Worm (Caenorhabditis elegans): Measurements from ENCODE around the gene raga-1.

Gene raga-1

ce11 chrII:11281177-11281576 lies 20.0 kb upstream of the raga-1 start:
- TF ChIP-seq B0035.1 (tag; optimal IDR thresholded peaks at IDR 0.05) (no peak), madf-3 (GFP tag; IDR thresholded peaks at IDR 0.05) (no peak), C17E4.6 (GFP tag; IDR thresholded peaks at IDR 0.05) (no peak), cebp-2 (GFP tag; IDR thresholded peaks at IDR 0.05) (no peak), lin-54 (GFP tag; optimal IDR thresholded peaks at IDR 0.05) (no peak)

DNA sequence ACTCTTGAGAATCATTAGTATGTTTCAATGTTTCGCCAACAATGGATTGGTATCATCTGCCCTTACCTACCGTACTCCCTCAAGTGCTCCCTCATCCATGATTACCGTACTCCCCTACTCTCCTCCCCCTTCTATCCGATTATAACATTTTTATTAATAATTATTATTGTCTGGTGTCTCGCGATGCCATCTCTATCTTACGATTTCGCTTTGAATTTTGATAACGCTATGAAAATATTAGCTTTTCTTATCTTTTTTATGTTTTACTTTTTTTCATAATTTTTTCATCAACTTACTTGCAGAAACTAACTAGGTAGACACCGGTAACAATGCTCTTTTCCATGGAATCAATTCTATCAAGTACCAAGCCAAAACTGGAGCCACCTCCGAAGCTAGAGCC lies 19.5 kb upstream of the raga-1 start, which contains the start of gene unc-130:
Gene unc-130 (plus strand): TSS at position 301 of the 400 bp plus-strand sequence.
- TF ChIP-seq rcor-1 (GFP tag; IDR thresholded peaks at IDR 0.05): no peak
- no peak for TF ChIP-seq ztf-28 (GFP tag; IDR thresholded peaks at IDR 0.05)
- no peak for TF ChIP-seq snpc-1.1 (tag; optimal IDR thresholded peaks at IDR 0.05; ENCODE audit: insufficient read depth)
- no peak for TF ChIP-seq pha-4 (tag; optimal IDR thresholded peaks at IDR 0.05)
- TF ChIP-seq ceh-40 (GFP tag; IDR thresholded peaks at IDR 0.05): no peak
- no peak for TF ChIP-seq Y79H2A.3 (GFP tag; conservative IDR thresholded peaks at IDR 0.05)
- TF ChIP-seq F10E7.11 (tag; optimal IDR thresholded peaks at IDR 0.05): no peak
- no peak for TF ChIP-seq xnd-1 (tag; optimal IDR thresholded peaks at IDR 0.05)
- TF ChIP-seq attf-5 (GFP tag; optimal IDR thresholded peaks at IDR 0.05): no peak

DNA sequence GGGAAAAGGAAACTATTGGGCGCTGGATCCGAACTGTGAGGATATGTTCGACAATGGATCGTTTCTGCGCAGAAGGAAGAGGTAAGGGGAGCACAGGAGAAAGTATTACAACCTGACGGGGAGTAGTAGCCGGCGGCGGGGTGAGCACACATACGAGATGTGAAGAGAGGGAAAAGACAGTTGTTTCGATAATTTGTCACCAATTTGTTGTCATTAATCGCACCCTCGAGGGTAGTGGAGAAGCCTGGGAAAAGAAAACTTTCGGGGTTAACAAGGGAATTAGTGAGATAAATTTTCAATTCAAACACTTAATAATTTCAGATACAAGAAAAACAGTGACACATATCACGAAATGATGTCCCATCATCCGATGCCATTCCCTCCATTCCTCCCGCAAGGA lies 18.1 kb upstream of the raga-1 start:
- TF ChIP-seq bed-2 (GFP tag; IDR thresholded peaks at IDR 0.05): no peak
- TF ChIP-seq zim-3 (tag; optimal IDR thresholded peaks at IDR 0.05): no peak
- no peak for TF ChIP-seq ekl-4 (GFP tag; IDR thresholded peaks at IDR 0.05)
- TF ChIP-seq hmg-20 (GFP tag; IDR thresholded peaks at IDR 0.05): no peak
- TF ChIP-seq snpc-1.1 (tag; optimal IDR thresholded peaks at IDR 0.05; ENCODE audit: insufficient read depth): no peak
- TF ChIP-seq ets-4 (GFP tag; optimal IDR thresholded peaks at IDR 0.05): no peak
- no peak for TF ChIP-seq K11D2.4 (GFP tag; IDR thresholded peaks at IDR 0.05)
- TF ChIP-seq F57C9.4 (tag; optimal IDR thresholded peaks at IDR 0.05): no peak

ce11 chrII:11283803-11284202 lies 17.4 kb upstream of the raga-1 start:
- TF ChIP-seq nhr-90 (tag; optimal IDR thresholded peaks at IDR 0.05) (no peak), bed-1 (GFP tag; IDR thresholded peaks at IDR 0.05) (no peak), chd-7 (tag; optimal IDR thresholded peaks at IDR 0.05) (no peak), ztf-6 (GFP tag; IDR thresholded peaks at IDR 0.05) (no peak), ceh-100 (GFP tag; IDR thresholded peaks at IDR 0.05) (no peak), nhr-120 (GFP tag; IDR thresholded peaks at IDR 0.05) (no peak), B0035.1 (tag; optimal IDR thresholded peaks at IDR 0.05) (no peak), hmg-20 (GFP tag; IDR thresholded peaks at IDR 0.05) (no peak), B0336.3 (GFP tag; IDR thresholded peaks at IDR 0.05) (no peak), egl-18 (GFP tag; IDR thresholded peaks at IDR 0.05) (no peak), ceh-79 (tag; optimal IDR thresholded peaks at IDR 0.05) (no peak), C17E4.6 (GFP tag; IDR thresholded peaks at IDR 0.05) (no peak), pbrm-1 (GFP tag; IDR thresholded peaks at IDR 0.05) (no peak), ama-1 (optimal IDR thresholded peaks at IDR 0.05) (no peak), ama-1 (GFP tag; optimal IDR thresholded peaks at IDR 0.05) (no peak), F22D6.2 (tag; optimal IDR thresholded peaks at IDR 0.05) (no peak), let-607 (tag; optimal IDR thresholded peaks at IDR 0.05) (no peak), rcor-1 (GFP tag; IDR thresholded peaks at IDR 0.05) (no peak), hsf-1 (GFP tag; IDR thresholded peaks at IDR 0.05) (no peak), cebp-1 (GFP tag; IDR thresholded peaks at IDR 0.05) (no peak), cebp-1 (tag; optimal IDR thresholded peaks at IDR 0.05) (no peak), F55B11.4 (tag; optimal IDR thresholded peaks at IDR 0.05; ENCODE audit: borderline replicate concordance, insufficient read depth) (no peak)

Data from whole organism, young adult.